Fruit fly (Drosophila melanogaster): ENCODE results near the gene Obp18a.

The Obp18a gene

DNA sequence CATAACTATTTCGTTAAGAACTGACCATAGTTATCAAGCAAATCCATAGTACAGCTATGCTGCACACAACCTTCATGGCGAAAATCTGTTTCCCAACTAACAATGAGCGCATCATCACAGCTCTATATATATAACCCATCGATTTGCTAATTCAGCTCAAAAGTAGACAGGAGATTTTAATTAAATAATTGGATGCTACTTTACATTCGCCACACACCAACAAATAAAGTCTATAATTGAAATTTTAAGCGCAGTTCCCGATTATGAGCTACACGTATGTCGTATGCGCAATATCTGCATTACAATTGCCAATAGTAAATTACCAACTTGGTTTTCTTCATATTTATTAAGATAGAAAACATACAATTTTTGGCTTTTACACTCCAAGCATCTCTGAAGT lies at the start of gene Obp18a:
Gene Obp18a, minus strand, starts transcription at position 101 of the 400 bp plus-strand sequence.
- TF ChIP-seq sens (GFP tag) (peak; percentile 26), Med (GFP tag) (peak; percentile 24), MTF-1 (GFP tag; optimal IDR thresholded peaks at IDR 0.05; ENCODE audit: borderline replicate concordance) (no peak)

DNA sequence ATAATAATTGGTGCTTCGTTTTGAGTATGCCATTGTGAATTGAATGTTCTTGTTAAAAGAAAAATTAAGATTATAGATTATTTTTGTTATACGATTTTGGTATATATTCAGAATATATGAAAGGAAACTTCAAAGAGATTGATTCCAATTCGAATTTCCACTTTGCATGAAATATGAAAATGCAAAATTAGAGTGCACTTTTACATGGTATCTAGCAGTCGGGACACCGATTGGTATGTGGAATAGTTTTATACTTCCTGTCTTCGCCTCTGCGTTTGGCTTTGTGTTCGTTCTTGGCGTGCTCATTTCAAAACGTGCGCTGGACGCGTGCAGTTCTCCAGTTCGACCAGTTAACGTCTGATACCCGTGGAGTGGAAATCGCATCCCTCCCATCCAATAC lies 47.5 kb upstream of the Obp18a start, which contains the start of gene CG33253:
Gene CG33253, plus strand, starts transcription at position 301 of the 400 bp plus-strand sequence.
- TF ChIP-seq Opbp (GFP tag; IDR thresholded peaks at IDR 0.05; ENCODE audit: partially characterized antibody) (no peak), CG17361 (GFP tag; IDR thresholded peaks at IDR 0.05) (peak; percentile 45; the same call in 1 of the 3 replicates), Oli (tag; optimal IDR thresholded peaks at IDR 0.05) (no peak), CG2712 (tag; optimal IDR thresholded peaks at IDR 0.05) (no peak), row (GFP tag; IDR thresholded peaks at IDR 0.05) (0 out of 3 replicates have a peak, but pooled peaks have one; percentile 37), CG11398 (GFP tag; optimal IDR thresholded peaks at IDR 0.05) (no peak), kni (GFP tag; optimal IDR thresholded peaks at IDR 0.05) (no peak), CG10979 (tag; optimal IDR thresholded peaks at IDR 0.05) (peak; percentile 11), nau (GFP tag; optimal IDR thresholded peaks at IDR 0.05) (no peak), pan (optimal IDR thresholded peaks at IDR 0.05) (peak in 1 of 2 experiments; percentile 33), pan (GFP tag; optimal IDR thresholded peaks at IDR 0.05 in 1 of 2, IDR thresholded peaks at IDR 0.05 in 1 of 2) (peak in 1 of 2 experiments; percentile 9), CG8478 (optimal IDR thresholded peaks at IDR 0.05) (no peak), D19B (GFP tag; optimal IDR thresholded peaks at IDR 0.05) (peak; percentile 27), CG17829 (tag; optimal IDR thresholded peaks at IDR 0.05) (peak; percentile 2), stc (GFP tag; IDR thresholded peaks at IDR 0.05) (no peak), MESR4 (GFP tag; optimal IDR thresholded peaks at IDR 0.05) (no peak), gem (tag; optimal IDR thresholded peaks at IDR 0.05) (peak; percentile 17), Med (GFP tag) (peak; percentile 63), fru (optimal IDR thresholded peaks at IDR 0.05) (no peak), gcm (GFP tag; optimal IDR thresholded peaks at IDR 0.05) (no peak), CG10267 (tag; optimal IDR thresholded peaks at IDR 0.05) (peak; percentile 1), ERR (GFP tag; optimal IDR thresholded peaks at IDR 0.05) (no peak), lola (GFP tag; optimal IDR thresholded peaks at IDR 0.05) (peak in 1 of 3 experiments; percentile 17), CG18262 (tag; optimal IDR thresholded peaks at IDR 0.05) (peak; percentile 44), HLH54F (GFP tag; optimal IDR thresholded peaks at IDR 0.05) (no peak), CG7556 (GFP tag; optimal IDR thresholded peaks at IDR 0.05) (peak; percentile 17)

DNA sequence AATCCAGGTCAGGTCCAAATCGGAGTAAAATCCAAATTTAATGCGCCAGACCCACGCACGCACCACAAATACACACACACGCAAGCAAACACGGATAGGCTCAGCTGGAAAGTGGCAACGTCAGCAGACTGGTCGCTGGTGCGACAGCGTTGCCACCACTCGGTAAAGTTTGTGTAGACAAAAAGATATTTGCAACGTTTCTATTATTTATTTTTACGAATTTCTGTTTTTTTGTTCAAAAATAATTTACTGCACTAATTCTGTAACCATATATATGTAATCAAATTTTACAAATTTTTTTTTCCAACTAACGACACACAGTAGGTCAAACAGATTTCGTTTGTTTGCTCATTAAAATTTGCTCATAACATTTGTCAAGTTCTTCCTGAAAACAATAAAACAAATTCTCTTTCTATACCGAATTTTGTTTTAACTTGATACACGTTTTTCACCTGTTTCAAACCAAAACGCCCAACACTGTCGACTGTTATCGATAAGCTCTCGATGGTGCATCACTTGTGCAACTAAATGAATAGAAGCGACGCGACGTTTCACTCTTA lies 44.1 kb upstream of the Obp18a start, which contains the start of the genes CG7556 and CG7453:
Gene CG7556, minus strand, starts transcription at position 135 of the 560 bp plus-strand sequence.
Gene CG7453, plus strand, starts transcription at position 478 of the 560 bp plus-strand sequence.
- no peak for TF ChIP-seq inv (GFP tag; IDR thresholded peaks at IDR 0.05; ENCODE audit: partially characterized antibody)
- TF ChIP-seq shn (GFP tag; optimal IDR thresholded peaks at IDR 0.05): peak; percentile 82
- TF ChIP-seq Taf1 (GFP tag; IDR thresholded peaks at IDR 0.05): 0 out of 2 replicates have a peak, but pooled peaks have one; percentile 32
- peak; percentile 45; the same call in 1 of the 2 replicates for TF ChIP-seq Ada2b (GFP tag; IDR thresholded peaks at IDR 0.05)
- no peak for TF ChIP-seq CG16779 (GFP tag; IDR thresholded peaks at IDR 0.05)
- no peak for TF ChIP-seq CG1024 (GFP tag; IDR thresholded peaks at IDR 0.05)
- no peak for TF ChIP-seq CG1792 (GFP tag; optimal IDR thresholded peaks at IDR 0.05)
- no peak for TF ChIP-seq sim (GFP tag; IDR thresholded peaks at IDR 0.05)
- peak; percentile 32 for TF ChIP-seq jing (GFP tag; optimal IDR thresholded peaks at IDR 0.05)
- peak; percentile 35 for TF ChIP-seq da (GFP tag; optimal IDR thresholded peaks at IDR 0.05)
- TF ChIP-seq CG6813 (GFP tag; optimal IDR thresholded peaks at IDR 0.05): no peak
- TF ChIP-seq CG14441 (GFP tag; IDR thresholded peaks at IDR 0.05): peak; percentile 57; the same call in 1 of the 2 replicates
- no peak for TF ChIP-seq CG14965 (GFP tag; optimal IDR thresholded peaks at IDR 0.05; ENCODE audit: borderline replicate concordance)
- no peak for TF ChIP-seq Mrtf (GFP tag; IDR thresholded peaks at IDR 0.05)
- peak; percentile 42 for TF ChIP-seq BtbVII (GFP tag; optimal IDR thresholded peaks at IDR 0.05)
- peak; percentile 70 for TF ChIP-seq Nf-YC (tag; optimal IDR thresholded peaks at IDR 0.05)
- no peak for TF ChIP-seq ham (GFP tag; IDR thresholded peaks at IDR 0.05)
- peak; percentile 69 for TF ChIP-seq Rfx (GFP tag; IDR thresholded peaks at IDR 0.05)
- TF ChIP-seq CG4282 (GFP tag; optimal IDR thresholded peaks at IDR 0.05): no peak
- peak; percentile 77 for TF ChIP-seq CG9609 (GFP tag; optimal IDR thresholded peaks at IDR 0.05)
- TF ChIP-seq grn (GFP tag; optimal IDR thresholded peaks at IDR 0.05): peak; percentile 2
- TF ChIP-seq CG14710 (tag; optimal IDR thresholded peaks at IDR 0.05): peak; percentile 84
